Fruit fly (Drosophila melanogaster) whole organism, embryonic: ENCODE data around the gene Irbp18.
A peak's percentile ranks its signal among the peaks of the same experiment; 100 is the strongest.

Source experiments
- CG10565 ChIP-seq: fragments of 200-800 bp; sonication (Bioruptor generic); optimal IDR thresholded peaks from 3 replicates; lab custom pipeline; 2016; ENCODE audit warnings: missing biosample characterization, mild to moderate bottlenecking, missing genetic modification characterization
- CG12104 ChIP-seq: fragments of 200-800 bp; sonication (Bioruptor generic); optimal IDR thresholded peaks from 3 replicates; lab custom pipeline; 2016; ENCODE audit warnings: missing biosample characterization, missing genetic modification characterization
- CG12391 ChIP-seq: fragments of 200-800 bp; sonication (Bioruptor generic); optimal IDR thresholded peaks from 3 replicates; lab custom pipeline; 2018; ENCODE audit warnings: missing biosample characterization, mild to moderate bottlenecking, missing genetic modification characterization, moderate library complexity
- CG12942 ChIP-seq: fragments of 200-800 bp; sonication (Bioruptor generic); optimal IDR thresholded peaks from 3 replicates; lab custom pipeline; 2016; ENCODE audit warnings: missing biosample characterization, missing genetic modification characterization
- CG14014 ChIP-seq: fragments of 200-800 bp; sonication (Bioruptor generic); IDR thresholded peaks from 2 replicates; pipeline ENCODE4 v1.3.6; 2022; ENCODE audit warnings: missing biosample characterization, missing genetic modification characterization
- CG14710 ChIP-seq: fragments of 200-800 bp; sonication (Bioruptor generic); optimal IDR thresholded peaks from 3 replicates; lab custom pipeline; 2019; ENCODE audit warnings: missing biosample characterization, mild to moderate bottlenecking, missing genetic modification characterization, moderate library complexity
- CG15601 ChIP-seq: fragments of 200-800 bp; sonication (Bioruptor generic); optimal IDR thresholded peaks from 3 replicates; lab custom pipeline; 2019; ENCODE audit warnings: missing biosample characterization, mild to moderate bottlenecking, missing genetic modification characterization, moderate library complexity
- CG17385 ChIP-seq: fragments of 200-800 bp; sonication (Bioruptor generic); optimal IDR thresholded peaks from 3 replicates; lab custom pipeline; 2018; ENCODE audit warnings: missing biosample characterization, mild to moderate bottlenecking, missing genetic modification characterization
- CG18619 ChIP-seq: fragments of 200-800 bp; sonication (Bioruptor generic); optimal IDR thresholded peaks from 3 replicates; lab custom pipeline; 2017; ENCODE audit warnings: missing biosample characterization, mild to moderate bottlenecking, missing genetic modification characterization
- CG2202 ChIP-seq: fragments of 200-800 bp; sonication (Bioruptor generic); optimal IDR thresholded peaks from 2 replicates; lab custom pipeline; 2018; ENCODE audit warnings: missing biosample characterization, mild to moderate bottlenecking, missing genetic modification characterization
- CG30020 ChIP-seq: fragments of 200-800 bp; optimal IDR thresholded peaks from 2 replicates; lab custom pipeline; 2019; ENCODE audit warnings: missing biosample characterization, mild to moderate bottlenecking, missing genetic modification characterization, moderate library complexity
- CG3281 ChIP-seq: fragments of 200-800 bp; sonication (Bioruptor generic); optimal IDR thresholded peaks from 3 replicates; lab custom pipeline; 2017; ENCODE audit warnings: missing biosample characterization, mild to moderate bottlenecking, missing genetic modification characterization
- CG3407 ChIP-seq: fragments of 200-800 bp; sonication (Bioruptor generic); optimal IDR thresholded peaks from 2 replicates; lab custom pipeline; 2018; ENCODE audit warnings: missing biosample characterization, mild to moderate bottlenecking, missing genetic modification characterization
- CG34422 ChIP-seq: fragments of 200-800 bp; sonication (Bioruptor generic); IDR thresholded peaks from 3 replicates; pipeline ENCODE4 v1.3.6; 2022; ENCODE audit warnings: missing biosample characterization, missing genetic modification characterization
- CG3995 ChIP-seq: fragments of 200-800 bp; sonication (Bioruptor generic); optimal IDR thresholded peaks from 3 replicates; lab custom pipeline; 2016; ENCODE audit warnings: missing biosample characterization, missing genetic modification characterization
- CG4707 ChIP-seq: fragments of 200-800 bp; sonication (Bioruptor generic); optimal IDR thresholded peaks from 2 replicates; lab custom pipeline; 2018; ENCODE audit warnings: missing biosample characterization, mild to moderate bottlenecking, missing genetic modification characterization, moderate library complexity
- CG5245 ChIP-seq: fragments of 200-800 bp; sonication (Bioruptor generic); optimal IDR thresholded peaks from 3 replicates; lab custom pipeline; 2016; ENCODE audit warnings: missing biosample characterization, missing genetic modification characterization
- CG6272 ChIP-seq: fragments of 200-800 bp; sonication (Bioruptor generic); IDR thresholded peaks from 2 replicates; pipeline ENCODE4 v1.3.6; 2022; ENCODE audit warnings: missing biosample characterization, missing genetic modification characterization
- CG6654 ChIP-seq: fragments of 200-800 bp; sonication (Bioruptor generic); optimal IDR thresholded peaks from 2 replicates; lab custom pipeline; 2017; ENCODE audit warnings: missing biosample characterization, mild to moderate bottlenecking, missing genetic modification characterization
- CG6683 ChIP-seq: fragments of 200-800 bp; sonication (Bioruptor generic); optimal IDR thresholded peaks from 2 replicates; lab custom pipeline; 2017; ENCODE audit warnings: missing biosample characterization, mild to moderate bottlenecking, missing genetic modification characterization, missing genetic modification reagents
- CG7372 ChIP-seq: fragments of 200-800 bp; sonication (Bioruptor generic); IDR thresholded peaks from 2 replicates; pipeline ENCODE4 v1.3.6; 2022; ENCODE audit warnings: missing biosample characterization, missing genetic modification characterization
- CG8290 ChIP-seq, 3 experiments: fragments of 200-800 bp; sonication (Bioruptor generic); optimal IDR thresholded peaks; 2 replicates each; lab custom pipeline; 2016 to 2019; ENCODE audit warnings: missing biosample characterization in 3 of 3, missing genetic modification characterization in 3 of 3, mild to moderate bottlenecking in 2 of 3, moderate library complexity in 1 of 3
- CTCF ChIP-seq: fragments of 200-800 bp; sonication (Bioruptor generic); optimal IDR thresholded peaks from 2 replicates; lab custom pipeline; 2017; ENCODE audit warnings: missing biosample characterization, mild to moderate bottlenecking, missing genetic modification characterization, moderate library complexity
- D19B ChIP-seq: fragments of 200-800 bp; sonication (Bioruptor generic); optimal IDR thresholded peaks from 2 replicates; lab custom pipeline; 2017; ENCODE audit warnings: missing biosample characterization, mild to moderate bottlenecking, missing genetic modification characterization
- Dip2 ChIP-seq: fragments of 200-800 bp; sonication (Bioruptor generic); IDR thresholded peaks from 2 replicates; pipeline ENCODE4 v1.3.6; 2022; ENCODE audit warnings: missing biosample characterization, missing genetic modification characterization
- Dip3 ChIP-seq: fragments of 200-800 bp; sonication (Bioruptor generic); optimal IDR thresholded peaks from 3 replicates; lab custom pipeline; 2016; ENCODE audit warnings: missing biosample characterization, missing genetic modification characterization
- Fer1 ChIP-seq: fragments of 200-800 bp; sonication (Bioruptor generic); optimal IDR thresholded peaks from 2 replicates; lab custom pipeline; 2017; ENCODE audit warnings: missing biosample characterization, mild to moderate bottlenecking, missing genetic modification characterization
- HLH3B ChIP-seq: fragments of 200-800 bp; sonication (Bioruptor generic); IDR thresholded peaks from 2 replicates; pipeline ENCODE4 v1.3.6; 2022; ENCODE audit warnings: missing biosample characterization, missing genetic modification characterization
- HmgZ ChIP-seq: fragments of 200-800 bp; sonication (Bioruptor generic); optimal IDR thresholded peaks from 2 replicates; lab custom pipeline; 2018; ENCODE audit warnings: missing biosample characterization, mild to moderate bottlenecking, missing genetic modification characterization
- Med ChIP-seq: fragments of 200-800 bp; sonication (Bioruptor generic); peaks from one replicate; lab custom pipeline; 2016; ENCODE audit warnings: missing biosample characterization, missing genetic modification characterization, mild to moderate bottlenecking, inconsistent platforms, moderate library complexity
- NFAT ChIP-seq: fragments of 200-800 bp; sonication (Bioruptor generic); IDR thresholded peaks from 2 replicates; pipeline ENCODE4 v1.3.6; 2022; ENCODE audit warnings: missing biosample characterization, missing genetic modification characterization
- Pdp1 ChIP-seq, 2 experiments: fragments of 200-800 bp; sonication (Bioruptor generic); optimal IDR thresholded peaks; 3 replicates each; lab custom pipeline; 2016; ENCODE audit warnings: missing biosample characterization in 2 of 2, missing genetic modification characterization in 2 of 2, mild to moderate bottlenecking in 1 of 2, moderate library complexity in 1 of 2
- Stat92E ChIP-seq, 3 experiments: fragments of >200 bp in 2 of 3; fragments of 200-800 bp in 1 of 3; sonication (Bioruptor generic) in 1 of 3; optimal IDR thresholded peaks; 2 replicates each; lab custom pipeline; 2017 to 2019; ENCODE audit warnings: missing biosample characterization in 3 of 3, missing genetic modification characterization in 3 of 3, mild to moderate bottlenecking in 1 of 3, moderate library complexity in 1 of 3
- TFAM ChIP-seq: fragments of 200-800 bp; sonication (Bioruptor generic); optimal IDR thresholded peaks from 2 replicates; lab custom pipeline; 2017; ENCODE audit warnings: missing biosample characterization, missing genetic modification characterization, inconsistent platforms
- ash1 ChIP-seq: fragments of 200-800 bp; sonication (Bioruptor generic); optimal IDR thresholded peaks from 2 replicates; lab custom pipeline; 2018; ENCODE audit warnings: missing biosample characterization, mild to moderate bottlenecking, missing genetic modification characterization
- cad ChIP-seq: fragments of >200 bp; optimal IDR thresholded peaks from 2 replicates; lab custom pipeline; 2017; ENCODE audit warnings: missing biosample characterization, missing genetic modification characterization
- dysf ChIP-seq: fragments of 200-800 bp; sonication (Bioruptor generic); IDR thresholded peaks from 3 replicates; pipeline ENCODE4 v1.3.6; 2022; ENCODE audit warnings: missing biosample characterization, missing genetic modification characterization
- exex ChIP-seq: fragments of 200-800 bp; sonication (Bioruptor generic); optimal IDR thresholded peaks from 4 replicates; lab custom pipeline; 2018; ENCODE audit warnings: missing biosample characterization, mild to moderate bottlenecking, missing genetic modification characterization, moderate library complexity
- gcm2 ChIP-seq: fragments of 200-800 bp; sonication (Bioruptor generic); optimal IDR thresholded peaks from 2 replicates; lab custom pipeline; 2016; ENCODE audit warnings: missing biosample characterization, missing genetic modification characterization
- grau ChIP-seq: fragments of 200-800 bp; optimal IDR thresholded peaks from 3 replicates; lab custom pipeline; 2019; ENCODE audit warnings: missing biosample characterization, mild to moderate bottlenecking, missing genetic modification characterization, moderate library complexity
- gsb ChIP-seq: fragments of 200-800 bp; sonication (Bioruptor generic); IDR thresholded peaks from 2 replicates; pipeline ENCODE4 v1.3.6; 2022; ENCODE audit warnings: missing biosample characterization, missing genetic modification characterization
- knrl ChIP-seq: fragments of 200-800 bp; sonication (Bioruptor generic); IDR thresholded peaks from 3 replicates; pipeline ENCODE4 v1.3.6; 2022; ENCODE audit warnings: missing biosample characterization, missing genetic modification characterization; ENCODE audit not compliant: partially characterized antibody
- nerfin-1 ChIP-seq: fragments of 200-800 bp; sonication (Bioruptor generic); optimal IDR thresholded peaks from 3 replicates; lab custom pipeline; 2019; ENCODE audit warnings: missing biosample characterization, mild to moderate bottlenecking, missing genetic modification characterization, moderate library complexity
- phol ChIP-seq: fragments of 200-800 bp; sonication (Bioruptor generic); optimal IDR thresholded peaks from 3 replicates; lab custom pipeline; 2018; ENCODE audit warnings: missing biosample characterization, mild to moderate bottlenecking, missing genetic modification characterization, moderate library complexity
- psq ChIP-seq: fragments of 200-800 bp; sonication (Bioruptor generic); optimal IDR thresholded peaks from 2 replicates; lab custom pipeline; 2017; ENCODE audit warnings: missing biosample characterization, missing genetic modification characterization
- repo ChIP-seq: fragments of 200-800 bp; sonication (Bioruptor generic); optimal IDR thresholded peaks from 2 replicates; lab custom pipeline; 2016; ENCODE audit warnings: missing biosample characterization, missing genetic modification characterization
- so ChIP-seq: fragments of 200-800 bp; sonication (Bioruptor generic); IDR thresholded peaks from 3 replicates; pipeline ENCODE4 v1.3.6; 2022; ENCODE audit warnings: missing biosample characterization, missing genetic modification characterization
- sob ChIP-seq: fragments of 200-800 bp; sonication (Bioruptor generic); IDR thresholded peaks from 2 replicates; pipeline ENCODE4 v1.3.6; 2022; ENCODE audit warnings: missing biosample characterization, missing genetic modification characterization
- trem ChIP-seq: fragments of 200-800 bp; optimal IDR thresholded peaks from 3 replicates; lab custom pipeline; 2019; ENCODE audit warnings: missing biosample characterization, mild to moderate bottlenecking, missing genetic modification characterization, moderate library complexity

The Irbp18 gene

DNA sequence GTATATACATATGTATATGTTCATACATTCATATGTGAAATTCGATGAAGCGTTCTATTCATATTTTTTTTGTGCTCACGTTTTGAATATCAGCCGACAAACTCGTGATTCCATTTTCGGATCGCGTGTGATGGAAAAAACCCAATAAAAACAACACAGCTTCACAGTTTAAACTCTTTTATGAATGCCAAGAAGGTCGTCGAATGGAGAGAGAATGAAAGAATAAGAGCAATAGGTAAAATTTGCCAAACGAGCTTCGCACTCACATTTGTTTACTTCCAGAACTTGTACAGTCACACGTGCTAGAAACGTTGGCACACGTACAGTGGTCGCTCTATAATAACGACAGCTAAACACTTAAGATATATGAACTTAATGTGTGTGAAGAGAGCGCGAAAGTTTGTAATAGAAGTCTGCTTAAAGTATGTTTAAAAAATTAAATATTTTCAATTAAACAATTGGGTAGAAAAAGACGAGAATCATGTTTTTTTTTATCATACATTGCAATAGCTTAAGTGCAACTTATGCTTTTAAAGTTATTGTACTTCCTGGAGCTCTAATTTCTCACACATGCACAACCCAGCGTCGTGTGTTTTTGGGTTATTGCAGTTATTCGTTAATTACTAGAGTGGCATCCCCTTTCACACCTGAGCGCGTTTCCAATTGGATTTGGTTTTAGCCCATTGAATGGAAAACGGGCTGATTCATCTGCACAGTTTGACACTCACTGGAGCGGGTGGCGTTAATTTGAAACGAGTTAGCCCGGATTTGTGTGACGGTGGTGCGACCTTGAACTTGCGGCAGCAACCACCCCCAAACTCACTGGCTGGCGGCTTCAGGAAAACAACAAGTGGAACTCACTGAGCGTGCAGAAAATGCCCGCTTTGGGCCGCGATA is 27.9 kb upstream of the Irbp18 start (continued):
- TF ChIP-seq D19B (GFP tag; lab: Kevin White, UChicago), result no peak
- no peak for TF ChIP-seq so (GFP tag; lab: Robert Waterston, UW)
- no peak for TF ChIP-seq gsb (GFP tag; lab: Robert Waterston, UW)
- TF ChIP-seq CG3407 (GFP tag; lab: Kevin White, UChicago), result no peak
- TF ChIP-seq trem (tag; lab: Kevin White, UChicago), result peak; percentile 55
- peak; percentile 50 for TF ChIP-seq CG3281 (GFP tag; lab: Kevin White, UChicago)
- no peak for TF ChIP-seq CG4707 (GFP tag; lab: Kevin White, UChicago)
- no peak for TF ChIP-seq repo (GFP tag; lab: Kevin White, UChicago)
- TF ChIP-seq CG14710 (tag; lab: Kevin White, UChicago), result no peak
- no peak for TF ChIP-seq HmgZ (tag; lab: Kevin White, UChicago)
- TF ChIP-seq Dip2 (GFP tag; lab: Robert Waterston, UW), result no peak
- no peak for TF ChIP-seq nerfin-1
- TF ChIP-seq CG15601 (tag; lab: Kevin White, UChicago), result no peak
- TF ChIP-seq HLH3B (GFP tag; lab: Robert Waterston, UW), result no peak
- no peak for TF ChIP-seq TFAM (GFP tag; lab: Kevin White, UChicago)
- peak; percentile 79 for TF ChIP-seq Med
- peak; percentile 95 for TF ChIP-seq CG6654 (GFP tag; lab: Kevin White, UChicago)
- TF ChIP-seq CG14014, result peak; percentile 32; the same call in 1 of the 2 replicates
- TF ChIP-seq CG12104 (GFP tag; lab: Kevin White, UChicago), result no peak
- no peak for TF ChIP-seq CG34422
- no peak for TF ChIP-seq knrl (GFP tag; lab: Robert Waterston, UW)
- TF ChIP-seq sob (GFP tag; lab: Robert Waterston, UW), result no peak
- no peak for TF ChIP-seq CG2202 (tag; lab: Kevin White, UChicago)
- no peak for TF ChIP-seq CG6683 (GFP tag; lab: Kevin White, UChicago)
- TF ChIP-seq Fer1 (GFP tag; lab: Kevin White, UChicago), result peak; percentile 6
- TF ChIP-seq dysf (GFP tag; lab: Robert Waterston, UW), result 0 out of 3 replicates have a peak, but pooled peaks have one; percentile 29
- TF ChIP-seq ash1 (GFP tag; lab: Kevin White, UChicago), result no peak
- no peak for TF ChIP-seq CG6272
- no peak for TF ChIP-seq CG17385 (GFP tag; lab: Kevin White, UChicago)
- TF ChIP-seq grau (tag; lab: Kevin White, UChicago), result peak; percentile 81
- TF ChIP-seq Stat92E (GFP tag; optimal IDR thresholded peaks at IDR 0.05; lab: Kevin White, UChicago), result no peak
- TF ChIP-seq psq (GFP tag; lab: Kevin White, UChicago), result no peak
- TF ChIP-seq CG10565 (GFP tag; lab: Kevin White, UChicago), result no peak
- TF ChIP-seq cad (GFP tag; lab: Kevin White, UChicago), result peak; percentile 36
- no peak for TF ChIP-seq CTCF (GFP tag; lab: Kevin White, UChicago)
- no peak for TF ChIP-seq CG12942 (GFP tag; lab: Kevin White, UChicago)
- peak; percentile 6 for TF ChIP-seq CG12391 (tag; lab: Kevin White, UChicago)
- TF ChIP-seq gcm2, result no peak
- no peak for TF ChIP-seq CG18619 (GFP tag; lab: Kevin White, UChicago)
- TF ChIP-seq NFAT, result 0 out of 2 replicates have a peak, but pooled peaks have one; percentile 16
- no peak for TF ChIP-seq exex (tag; lab: Kevin White, UChicago)
- no peak for TF ChIP-seq CG5245 (GFP tag; lab: Kevin White, UChicago)
- no peak for TF ChIP-seq Pdp1 (GFP tag; optimal IDR thresholded peaks at IDR 0.05; lab: Kevin White, UChicago)
- no peak for TF ChIP-seq CG8290 (GFP tag; optimal IDR thresholded peaks at IDR 0.05; lab: Kevin White, UChicago)
- TF ChIP-seq CG8290 (tag; optimal IDR thresholded peaks at IDR 0.05; lab: Kevin White, UChicago), result no peak
- TF ChIP-seq CG7372 (GFP tag; lab: Robert Waterston, UW), result no peak
- peak; percentile 19 for TF ChIP-seq phol
- no peak for TF ChIP-seq CG30020 (tag; lab: Kevin White, UChicago)
- peak; percentile 27 for TF ChIP-seq Dip3
- no peak for TF ChIP-seq CG3995 (GFP tag; lab: Kevin White, UChicago)
